Fruit fly (Drosophila melanogaster) whole organism, embryonic: ENCODE results near the gene ps.

ENCODE experiments used
- B-H1 ChIP-seq: fragments of 200-800 bp; sonication (Bioruptor generic); IDR thresholded peaks from 3 replicates; pipeline ENCODE4 v1.3.6; 2022; ENCODE audit warnings: missing biosample characterization, missing genetic modification characterization
- CG10267 ChIP-seq: fragments of 200-800 bp; sonication (Bioruptor generic); optimal IDR thresholded peaks from 2 replicates; lab custom pipeline; 2018; ENCODE audit warnings: missing biosample characterization, mild to moderate bottlenecking, missing genetic modification characterization, moderate library complexity
- CG10321 ChIP-seq: fragments of 200-800 bp; sonication (Bioruptor generic); IDR thresholded peaks from 2 replicates; pipeline ENCODE4 v1.3.6; 2022; ENCODE audit warnings: missing biosample characterization, missing genetic modification characterization
- CG10462 ChIP-seq: fragments of 200-800 bp; sonication (Bioruptor generic); optimal IDR thresholded peaks from 2 replicates; lab custom pipeline; 2016; ENCODE audit warnings: missing biosample characterization, missing genetic modification characterization
- CG12659 ChIP-seq: fragments of 200-800 bp; sonication (Bioruptor generic); optimal IDR thresholded peaks from 3 replicates; lab custom pipeline; 2017; ENCODE audit warnings: mild to moderate bottlenecking, missing biosample characterization, missing genetic modification reagents, missing genetic modification characterization
- CG12942 ChIP-seq: fragments of 200-800 bp; sonication (Bioruptor generic); optimal IDR thresholded peaks from 3 replicates; lab custom pipeline; 2016; ENCODE audit warnings: missing biosample characterization, missing genetic modification characterization
- CG14710 ChIP-seq: fragments of 200-800 bp; sonication (Bioruptor generic); optimal IDR thresholded peaks from 3 replicates; lab custom pipeline; 2019; ENCODE audit warnings: missing biosample characterization, mild to moderate bottlenecking, missing genetic modification characterization, moderate library complexity
- CG14860 ChIP-seq: fragments of 200-800 bp; sonication (Bioruptor generic); IDR thresholded peaks from 3 replicates; pipeline ENCODE4 v1.3.6; 2022; ENCODE audit warnings: missing biosample characterization, missing genetic modification characterization; ENCODE audit not compliant: partially characterized antibody
- CG16813 ChIP-seq: fragments of 200-800 bp; sonication (Bioruptor generic); IDR thresholded peaks from 3 replicates; pipeline ENCODE4 v1.3.6; 2022; ENCODE audit warnings: missing biosample characterization, missing genetic modification characterization; ENCODE audit not compliant: partially characterized antibody
- CG18599 ChIP-seq: fragments of 200-800 bp; sonication (Bioruptor generic); optimal IDR thresholded peaks from 3 replicates; lab custom pipeline; 2017; ENCODE audit warnings: missing biosample characterization, missing genetic modification characterization, mild to moderate bottlenecking, moderate library complexity, missing genetic modification reagents
- CG2116 ChIP-seq: fragments of 200-800 bp; sonication (Bioruptor generic); optimal IDR thresholded peaks from 3 replicates; lab custom pipeline; 2018; ENCODE audit warnings: missing biosample characterization, mild to moderate bottlenecking, missing genetic modification characterization
- CG2889 ChIP-seq: fragments of 200-800 bp; sonication (Bioruptor generic); IDR thresholded peaks from 3 replicates; pipeline ENCODE4 v1.3.6; 2022; ENCODE audit warnings: missing biosample characterization, missing genetic modification characterization
- CG3065 ChIP-seq: fragments of 200-800 bp; sonication (Bioruptor generic); optimal IDR thresholded peaks from 2 replicates; lab custom pipeline; 2016; ENCODE audit warnings: missing biosample characterization, missing genetic modification characterization
- CG32767 ChIP-seq: fragments of 200-800 bp; sonication (Bioruptor generic); IDR thresholded peaks from 2 replicates; pipeline ENCODE4 v1.3.6; 2022; ENCODE audit warnings: missing biosample characterization, missing genetic modification characterization
- CG32772 ChIP-seq: fragments of 200-800 bp; sonication (Bioruptor generic); IDR thresholded peaks from 2 replicates; pipeline ENCODE4 v1.3.6; 2022; ENCODE audit warnings: missing biosample characterization, missing genetic modification characterization
- CG33213 ChIP-seq: fragments of 200-800 bp; sonication (Bioruptor generic); optimal IDR thresholded peaks from 3 replicates; lab custom pipeline; 2016; ENCODE audit warnings: missing biosample characterization, missing genetic modification characterization
- CG5180 ChIP-seq: fragments of 200-800 bp; sonication (Bioruptor generic); optimal IDR thresholded peaks from 3 replicates; lab custom pipeline; 2017; ENCODE audit warnings: missing biosample characterization, missing genetic modification characterization, mild to moderate bottlenecking, moderate library complexity, missing genetic modification reagents
- CG5953 ChIP-seq: fragments of 200-800 bp; sonication (Bioruptor generic); IDR thresholded peaks from 2 replicates; pipeline ENCODE4 v1.3.6; 2022; ENCODE audit warnings: missing biosample characterization, missing genetic modification characterization
- CG7786 ChIP-seq: fragments of 200-800 bp; sonication (Bioruptor generic); optimal IDR thresholded peaks from 2 replicates; lab custom pipeline; 2016; ENCODE audit warnings: missing biosample characterization, missing genetic modification characterization
- CoRest ChIP-seq: fragments of 200-800 bp; sonication (Bioruptor generic); optimal IDR thresholded peaks from 3 replicates; lab custom pipeline; 2018; ENCODE audit warnings: missing biosample characterization, mild to moderate bottlenecking, missing genetic modification characterization, moderate library complexity
- Dll ChIP-seq: fragments of 200-800 bp; sonication (Bioruptor generic); IDR thresholded peaks from 4 replicates; pipeline ENCODE4 v1.3.6; 2022; ENCODE audit warnings: missing biosample characterization, missing genetic modification characterization; ENCODE audit not compliant: partially characterized antibody
- Doc3 ChIP-seq: fragments of 200-800 bp; sonication (Bioruptor generic); IDR thresholded peaks from 3 replicates; pipeline ENCODE4 v1.3.6; 2022; ENCODE audit warnings: missing biosample characterization, missing genetic modification characterization; ENCODE audit not compliant: partially characterized antibody
- Dref ChIP-seq: fragments of 200-800 bp; sonication (Bioruptor generic); IDR thresholded peaks from 2 replicates; pipeline ENCODE4 v1.3.6; 2022; ENCODE audit warnings: missing biosample characterization, missing genetic modification characterization
- HLH4C ChIP-seq: fragments of 200-800 bp; sonication (Bioruptor generic); IDR thresholded peaks from 3 replicates; pipeline ENCODE4 v1.3.6; 2022; ENCODE audit warnings: missing biosample characterization, missing genetic modification characterization; ENCODE audit not compliant: partially characterized antibody
- Kr ChIP-seq: fragments of 200-800 bp; sonication (Bioruptor generic); optimal IDR thresholded peaks from 2 replicates; lab custom pipeline; 2017; ENCODE audit warnings: missing biosample characterization, mild to moderate bottlenecking, missing genetic modification characterization
- MTF-1 ChIP-seq: fragments of 200-800 bp; sonication (Bioruptor generic); optimal IDR thresholded peaks from 2 replicates; lab custom pipeline; 2018; ENCODE audit warnings: missing biosample characterization, mild to moderate bottlenecking, missing genetic modification characterization, borderline replicate concordance
- Med ChIP-seq: fragments of 200-800 bp; sonication (Bioruptor generic); peaks from one replicate; lab custom pipeline; 2016; ENCODE audit warnings: missing biosample characterization, missing genetic modification characterization, mild to moderate bottlenecking, inconsistent platforms, moderate library complexity
- Scr ChIP-seq: fragments of 200-800 bp; sonication (Bioruptor generic); IDR thresholded peaks from 2 replicates; pipeline ENCODE4 v1.3.6; 2022; ENCODE audit warnings: missing biosample characterization, missing genetic modification characterization; ENCODE audit not compliant: partially characterized antibody
- Sin3A ChIP-seq: fragments of >200 bp; optimal IDR thresholded peaks from 2 replicates; lab custom pipeline; 2018
- Six4 ChIP-seq: fragments of 200-800 bp; sonication (Bioruptor generic); optimal IDR thresholded peaks from 2 replicates; lab custom pipeline; 2016; ENCODE audit warnings: missing biosample characterization, missing genetic modification characterization
- Sox100B ChIP-seq: fragments of 200-800 bp; sonication (Bioruptor generic); optimal IDR thresholded peaks from 3 replicates; lab custom pipeline; 2018; ENCODE audit warnings: missing biosample characterization, mild to moderate bottlenecking, missing genetic modification characterization
- Tbp ChIP-seq: fragments of >200 bp; optimal IDR thresholded peaks from 2 replicates; lab custom pipeline; 2018; ENCODE audit warnings: missing biosample characterization, missing genetic modification characterization
- Vsx1 ChIP-seq: fragments of 200-800 bp; sonication (Bioruptor generic); optimal IDR thresholded peaks from 2 replicates; lab custom pipeline; 2017; ENCODE audit warnings: missing biosample characterization, mild to moderate bottlenecking, missing genetic modification characterization, missing genetic modification reagents
- ac ChIP-seq: fragments of 200-800 bp; sonication (Bioruptor generic); optimal IDR thresholded peaks from 3 replicates; lab custom pipeline; 2017; ENCODE audit warnings: missing biosample characterization, mild to moderate bottlenecking, missing genetic modification characterization
- bigmax ChIP-seq: fragments of 200-800 bp; sonication (Bioruptor generic); optimal IDR thresholded peaks from 2 replicates; lab custom pipeline; 2018; ENCODE audit warnings: missing biosample characterization, mild to moderate bottlenecking, missing genetic modification characterization
- cas ChIP-seq: fragments of 200-800 bp; sonication (Bioruptor generic); IDR thresholded peaks from 2 replicates; pipeline ENCODE4 v1.3.6; 2022; ENCODE audit warnings: missing biosample characterization, missing genetic modification characterization
- fd64A ChIP-seq: fragments of 200-800 bp; sonication (Bioruptor generic); optimal IDR thresholded peaks from 3 replicates; lab custom pipeline; 2018; ENCODE audit warnings: missing biosample characterization, mild to moderate bottlenecking, missing genetic modification characterization
- jing ChIP-seq: fragments of 200-800 bp; sonication (Bioruptor generic); optimal IDR thresholded peaks from 2 replicates; lab custom pipeline; 2018; ENCODE audit warnings: missing biosample characterization, mild to moderate bottlenecking, missing genetic modification characterization
- nmo ChIP-seq: fragments of 200-800 bp; sonication (Bioruptor generic); optimal IDR thresholded peaks from 2 replicates; lab custom pipeline; 2018; ENCODE audit warnings: missing biosample characterization, mild to moderate bottlenecking, missing genetic modification characterization, moderate library complexity
- onecut ChIP-seq: fragments of 200-800 bp; sonication (Bioruptor generic); IDR thresholded peaks from 2 replicates; pipeline ENCODE4 v1.3.6; 2022; ENCODE audit warnings: missing biosample characterization, missing genetic modification characterization
- pzg ChIP-seq: fragments of 200-800 bp; sonication (Bioruptor generic); optimal IDR thresholded peaks from 3 replicates; lab custom pipeline; 2018; ENCODE audit warnings: missing biosample characterization, mild to moderate bottlenecking, missing genetic modification characterization, moderate library complexity
- sens ChIP-seq: fragments of 200-800 bp; sonication (Bioruptor generic); peaks from one replicate; lab custom pipeline; 2016; ENCODE audit warnings: missing biosample characterization, missing genetic modification characterization
- sna ChIP-seq: fragments of 200-800 bp; sonication (Bioruptor generic); IDR thresholded peaks from 2 replicates; pipeline ENCODE4 v1.3.6; 2022; ENCODE audit warnings: missing biosample characterization, missing genetic modification characterization; ENCODE audit not compliant: partially characterized antibody
- sob ChIP-seq: fragments of 200-800 bp; sonication (Bioruptor generic); IDR thresholded peaks from 2 replicates; pipeline ENCODE4 v1.3.6; 2022; ENCODE audit warnings: missing biosample characterization, missing genetic modification characterization
- stwl ChIP-seq: fragments of 200-800 bp; sonication (Bioruptor generic); optimal IDR thresholded peaks from 3 replicates; lab custom pipeline; 2018; ENCODE audit warnings: missing biosample characterization, mild to moderate bottlenecking, missing genetic modification characterization, moderate library complexity
- trem ChIP-seq: fragments of 200-800 bp; optimal IDR thresholded peaks from 3 replicates; lab custom pipeline; 2019; ENCODE audit warnings: missing biosample characterization, mild to moderate bottlenecking, missing genetic modification characterization, moderate library complexity
- unc-4 ChIP-seq: fragments of 200-800 bp; sonication (Bioruptor generic); IDR thresholded peaks from 2 replicates; pipeline ENCODE4 v1.3.6; 2022; ENCODE audit warnings: missing biosample characterization, missing genetic modification characterization; ENCODE audit not compliant: partially characterized antibody
- usp ChIP-seq: fragments of >200 bp; optimal IDR thresholded peaks from 2 replicates; lab custom pipeline; 2017; ENCODE audit warnings: missing biosample characterization, missing genetic modification characterization
- zf30C ChIP-seq: fragments of 200-800 bp; sonication (Bioruptor generic); optimal IDR thresholded peaks from 3 replicates; lab custom pipeline; 2018; ENCODE audit warnings: missing biosample characterization, mild to moderate bottlenecking, missing genetic modification characterization

Gene ps

dm6 chr3R:9411928-9412640 is 5.7 kb upstream of the ps start, which contains the start of the genes Task7 and alpha-Man-IIa (continued):
- TF ChIP-seq Kr (no peak), Dref (GFP tag; lab: Robert Waterston, UW) (peak; percentile 66), CG33213 (GFP tag; lab: Kevin White, UChicago) (no peak), CG32767 (GFP tag; lab: Robert Waterston, UW) (no peak), CG10267 (tag; lab: Kevin White, UChicago) (peak; percentile 42), usp (GFP tag; lab: Kevin White, UChicago) (no peak), CG32772 (GFP tag; lab: Robert Waterston, UW) (no peak), CG2116 (peak; percentile 66), sna (GFP tag; lab: Robert Waterston, UW) (0 out of 2 replicates have a peak, but pooled peaks have one; percentile 26), zf30C (GFP tag; lab: Kevin White, UChicago) (no peak), CG18599 (GFP tag; lab: Kevin White, UChicago) (no peak), CoRest (peak; percentile 42), CG2889 (GFP tag; lab: Robert Waterston, UW) (no peak), jing (GFP tag; lab: Kevin White, UChicago) (no peak), stwl (tag; lab: Kevin White, UChicago) (peak; percentile 58), CG14860 (GFP tag; lab: Robert Waterston, UW) (no peak), sens (GFP tag; lab: Kevin White, UChicago) (peak; percentile 83), pzg (peak; percentile 38), CG12659 (peak; percentile 12), CG5180 (GFP tag; lab: Kevin White, UChicago) (peak; percentile 46), onecut (GFP tag; lab: Robert Waterston, UW) (peak; percentile 94), cas (GFP tag; lab: Robert Waterston, UW) (no peak), Vsx1 (no peak), Dll (GFP tag; lab: Robert Waterston, UW) (peak; percentile 74; the same call in 3 of the 4 replicates), CG10321 (GFP tag; lab: Robert Waterston, UW) (no peak), Scr (GFP tag; lab: Robert Waterston, UW) (peak; percentile 55), CG10462 (GFP tag; lab: Kevin White, UChicago) (peak; percentile 50), CG12942 (GFP tag; lab: Kevin White, UChicago) (no peak), fd64A (GFP tag; lab: Kevin White, UChicago) (no peak), Six4 (GFP tag; lab: Kevin White, UChicago) (no peak), Doc3 (GFP tag; lab: Robert Waterston, UW) (0 out of 3 replicates have a peak, but pooled peaks have one; percentile 47), Tbp (GFP tag; lab: Kevin White, UChicago) (no peak), CG5953 (GFP tag; lab: Robert Waterston, UW) (no peak), CG16813 (GFP tag; lab: Robert Waterston, UW) (0 out of 3 replicates have a peak, but pooled peaks have one; percentile 7), CG7786 (GFP tag; lab: Kevin White, UChicago) (no peak), HLH4C (GFP tag; lab: Robert Waterston, UW) (peak; percentile 47; the same call in 2 of the 3 replicates), Med (GFP tag; lab: Kevin White, UChicago) (peak; percentile 50), B-H1 (GFP tag; lab: Robert Waterston, UW) (no peak), MTF-1 (GFP tag; lab: Kevin White, UChicago) (no peak), CG14710 (tag; lab: Kevin White, UChicago) (peak; percentile 35), trem (tag; lab: Kevin White, UChicago) (peak; percentile 97), Sin3A (peak; percentile 24), ac (no peak), sob (no peak), unc-4 (peak; percentile 49; the same call in 1 of the 2 replicates), Sox100B (GFP tag; lab: Kevin White, UChicago) (no peak), bigmax (GFP tag; lab: Kevin White, UChicago) (no peak), CG3065 (GFP tag; lab: Kevin White, UChicago) (no peak), nmo (GFP tag; lab: Kevin White, UChicago) (peak; percentile 42)
